Fruit fly (Drosophila melanogaster): ENCODE results near the gene CG5167.

CG5167 gene

DNA sequence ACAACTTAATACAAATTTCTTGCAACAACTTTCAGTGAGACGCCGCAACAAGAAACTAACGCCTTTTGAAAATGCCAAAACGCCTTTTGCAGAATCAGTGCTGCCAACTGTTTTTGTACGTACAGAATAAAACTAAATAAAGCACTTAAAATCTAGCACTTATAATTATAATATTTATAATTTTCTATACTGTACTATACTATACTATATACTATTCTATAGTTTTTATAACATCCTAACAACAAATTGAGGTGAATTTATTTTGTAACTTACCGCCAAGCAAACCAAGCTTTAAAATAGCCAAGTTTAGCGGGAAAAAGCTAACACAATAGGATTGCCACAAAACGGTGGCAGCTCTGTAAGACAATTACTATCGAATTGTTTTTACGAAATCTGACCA lies 27.4 kb downstream of the CG5167 start, which contains the start of the genes Aos1 and Srlp (continued):
- 0 out of 2 replicates have a peak, but pooled peaks have one; percentile 40 for TF ChIP-seq slbo (GFP tag; IDR thresholded peaks at IDR 0.05)
- TF ChIP-seq lov (optimal IDR thresholded peaks at IDR 0.05) = no peak
- TF ChIP-seq lov (GFP tag; IDR thresholded peaks at IDR 0.05) = no peak
- peak; percentile 65 for TF ChIP-seq Fer1 (GFP tag; optimal IDR thresholded peaks at IDR 0.05)
- peak; percentile 40 for TF ChIP-seq CTCF (GFP tag; optimal IDR thresholded peaks at IDR 0.05)
- peak; percentile 69 for TF ChIP-seq CG9932 (GFP tag; IDR thresholded peaks at IDR 0.05)
- TF ChIP-seq Chrac-16 (GFP tag; optimal IDR thresholded peaks at IDR 0.05) = peak; percentile 38
- TF ChIP-seq zen (tag; optimal IDR thresholded peaks at IDR 0.05) = peak; percentile 63
- TF ChIP-seq Dp (GFP tag; optimal IDR thresholded peaks at IDR 0.05) = peak; percentile 50
- TF ChIP-seq Elba2 (GFP tag; optimal IDR thresholded peaks at IDR 0.05) = peak; percentile 37
- peak; percentile 58 for TF ChIP-seq CG9215 (GFP tag; IDR thresholded peaks at IDR 0.05)
- TF ChIP-seq zfh2 (GFP tag; optimal IDR thresholded peaks at IDR 0.05) = peak; percentile 18
- peak; percentile 67 for TF ChIP-seq sens (GFP tag)
- peak; percentile 31; the same call in 1 of the 2 replicates for TF ChIP-seq Xrp1 (GFP tag; IDR thresholded peaks at IDR 0.05)
- peak; percentile 77 for TF ChIP-seq nmo (GFP tag; optimal IDR thresholded peaks at IDR 0.05)
- peak; percentile 3 for TF ChIP-seq CG17912 (GFP tag; optimal IDR thresholded peaks at IDR 0.05)
- TF ChIP-seq Camta (GFP tag; optimal IDR thresholded peaks at IDR 0.05) = no peak
- TF ChIP-seq trem (tag; optimal IDR thresholded peaks at IDR 0.05) = peak; percentile 99
- peak; percentile 17 for TF ChIP-seq HHEX (GFP tag; optimal IDR thresholded peaks at IDR 0.05)
- TF ChIP-seq mld (GFP tag; IDR thresholded peaks at IDR 0.05; ENCODE audit: partially characterized antibody) = no peak
- peak; percentile 86 for TF ChIP-seq CG14710 (tag; optimal IDR thresholded peaks at IDR 0.05)
- peak; percentile 51 for TF ChIP-seq lbe (GFP tag; optimal IDR thresholded peaks at IDR 0.05)
- peak; percentile 55; the same call in 1 of the 2 replicates for TF ChIP-seq CG3847 (GFP tag; IDR thresholded peaks at IDR 0.05)
- 0 out of 2 replicates have a peak, but pooled peaks have one; percentile 20 for TF ChIP-seq CG14667 (GFP tag; IDR thresholded peaks at IDR 0.05)
- peak; percentile 56 for TF ChIP-seq CG13775 (GFP tag; optimal IDR thresholded peaks at IDR 0.05)
- no peak for TF ChIP-seq nerfin-2 (GFP tag; IDR thresholded peaks at IDR 0.05; ENCODE audit: partially characterized antibody)
- no peak for TF ChIP-seq CG8089 (GFP tag; optimal IDR thresholded peaks at IDR 0.05)
- TF ChIP-seq CG30020 (tag; optimal IDR thresholded peaks at IDR 0.05) = peak; percentile 74
- TF ChIP-seq CG10267 (tag; optimal IDR thresholded peaks at IDR 0.05) = peak; percentile 70
- peak; percentile 47 for TF ChIP-seq tin (GFP tag; optimal IDR thresholded peaks at IDR 0.05)
- TF ChIP-seq PHDP (tag; optimal IDR thresholded peaks at IDR 0.05) = peak; percentile 61
- peak; percentile 73 for TF ChIP-seq CG30403 (GFP tag; optimal IDR thresholded peaks at IDR 0.05)
- no peak for TF ChIP-seq Nf-YA (GFP tag; IDR thresholded peaks at IDR 0.05)
- no peak for TF ChIP-seq Hr78 (GFP tag; optimal IDR thresholded peaks at IDR 0.05)
- TF ChIP-seq slou (GFP tag; optimal IDR thresholded peaks at IDR 0.05) = peak; percentile 17
- peak; percentile 43 for TF ChIP-seq CG12155 (GFP tag; optimal IDR thresholded peaks at IDR 0.05)
- TF ChIP-seq CG10209 (GFP tag; optimal IDR thresholded peaks at IDR 0.05) = peak; percentile 34
- no peak for TF ChIP-seq shn (GFP tag; optimal IDR thresholded peaks at IDR 0.05)
- peak; percentile 75 for TF ChIP-seq CG8924 (tag; optimal IDR thresholded peaks at IDR 0.05)
- TF ChIP-seq Fer2 (tag; optimal IDR thresholded peaks at IDR 0.05) = peak; percentile 34
- peak; percentile 52 for TF ChIP-seq CG12942 (GFP tag; optimal IDR thresholded peaks at IDR 0.05)
- peak; percentile 20 for TF ChIP-seq CG12299 (tag; optimal IDR thresholded peaks at IDR 0.05)
- TF ChIP-seq CG9609 (GFP tag; optimal IDR thresholded peaks at IDR 0.05) = no peak
- TF ChIP-seq unc-4 (GFP tag; IDR thresholded peaks at IDR 0.05; ENCODE audit: partially characterized antibody) = peak; percentile 43; the same call in 1 of the 2 replicates
- 0 out of 4 replicates have a peak, but pooled peaks have one; percentile 51 for TF ChIP-seq Dll (GFP tag; IDR thresholded peaks at IDR 0.05; ENCODE audit: partially characterized antibody)
- peak; percentile 26 for TF ChIP-seq CG18619 (GFP tag; optimal IDR thresholded peaks at IDR 0.05)
- peak; percentile 43 for TF ChIP-seq al (GFP tag; IDR thresholded peaks at IDR 0.05)
- peak; percentile 37; the same call in 1 of the 2 replicates for TF ChIP-seq lmd (GFP tag; IDR thresholded peaks at IDR 0.05)
- peak; percentile 60 for TF ChIP-seq B-H2 (GFP tag; optimal IDR thresholded peaks at IDR 0.05)
- TF ChIP-seq phol (tag; optimal IDR thresholded peaks at IDR 0.05) = peak; percentile 80
- TF ChIP-seq mam (GFP tag; optimal IDR thresholded peaks at IDR 0.05) = peak; percentile 15

All from whole organism, embryonic.